Fruit fly (Drosophila melanogaster): ENCODE results near the gene Eip74EF.

The Eip74EF gene

dm6 chr3L:17610896-17611711 lies 8.0 kb downstream of the Eip74EF start (continued):
- peak; percentile 57 for TF ChIP-seq CG30403 (GFP tag; optimal IDR thresholded peaks at IDR 0.05)
- peak in 1 of 3 experiments; percentile 26 for TF ChIP-seq Stat92E (GFP tag; optimal IDR thresholded peaks at IDR 0.05)
- TF ChIP-seq CG10979 (tag; optimal IDR thresholded peaks at IDR 0.05): peak; percentile 88
- TF ChIP-seq ERR (GFP tag; optimal IDR thresholded peaks at IDR 0.05): no peak
- no peak for TF ChIP-seq CG11085 (GFP tag; IDR thresholded peaks at IDR 0.05)
- no peak for TF ChIP-seq gro (GFP tag; optimal IDR thresholded peaks at IDR 0.05)
- TF ChIP-seq CG12104 (GFP tag; optimal IDR thresholded peaks at IDR 0.05): peak; percentile 47
- TF ChIP-seq CG3726 (GFP tag; IDR thresholded peaks at IDR 0.05): no peak
- no peak for TF ChIP-seq Doc2 (GFP tag; IDR thresholded peaks at IDR 0.05)
- TF ChIP-seq CG6272 (GFP tag; IDR thresholded peaks at IDR 0.05): no peak
- TF ChIP-seq CG12942 (GFP tag; optimal IDR thresholded peaks at IDR 0.05): peak; percentile 26
- TF ChIP-seq luna (GFP tag; optimal IDR thresholded peaks at IDR 0.05): no peak
- TF ChIP-seq otp (GFP tag; IDR thresholded peaks at IDR 0.05): no peak
- TF ChIP-seq phol (tag; optimal IDR thresholded peaks at IDR 0.05): peak; percentile 88
- TF ChIP-seq jumu (GFP tag; optimal IDR thresholded peaks at IDR 0.05): no peak
- no peak for TF ChIP-seq CG12769 (tag; optimal IDR thresholded peaks at IDR 0.05)
- 0 out of 2 replicates have a peak, but pooled peaks have one; percentile 24 for TF ChIP-seq CG32767 (GFP tag; IDR thresholded peaks at IDR 0.05)
- TF ChIP-seq Nf-YB (GFP tag; optimal IDR thresholded peaks at IDR 0.05): peak; percentile 43
- TF ChIP-seq Hand (GFP tag; optimal IDR thresholded peaks at IDR 0.05): no peak
- no peak for TF ChIP-seq Aef1 (GFP tag; IDR thresholded peaks at IDR 0.05)
- TF ChIP-seq Bdp1 (GFP tag; optimal IDR thresholded peaks at IDR 0.05): no peak
- TF ChIP-seq Lpt (GFP tag; optimal IDR thresholded peaks at IDR 0.05): no peak
- TF ChIP-seq CG17912 (GFP tag; optimal IDR thresholded peaks at IDR 0.05): no peak
- 0 out of 2 replicates have a peak, but pooled peaks have one; percentile 33 for TF ChIP-seq ssp (GFP tag; IDR thresholded peaks at IDR 0.05)
- TF ChIP-seq chif (GFP tag; optimal IDR thresholded peaks at IDR 0.05): peak in 1 of 2 experiments; percentile 22
- TF ChIP-seq vnd (GFP tag; IDR thresholded peaks at IDR 0.05; ENCODE audit: partially characterized antibody): no peak
- peak; percentile 44 for TF ChIP-seq CG3407 (GFP tag; optimal IDR thresholded peaks at IDR 0.05)
- TF ChIP-seq Oli (tag; optimal IDR thresholded peaks at IDR 0.05): peak; percentile 83
- TF ChIP-seq schlank (tag; optimal IDR thresholded peaks at IDR 0.05): no peak
- no peak for TF ChIP-seq Side (GFP tag; optimal IDR thresholded peaks at IDR 0.05)
- peak; percentile 46; the same call in 1 of the 2 replicates for TF ChIP-seq sisA (GFP tag; IDR thresholded peaks at IDR 0.05)
- peak; percentile 92 for TF ChIP-seq CG31441 (GFP tag; IDR thresholded peaks at IDR 0.05)
- TF ChIP-seq CG10431 (GFP tag; optimal IDR thresholded peaks at IDR 0.05): peak; percentile 64
- no peak for TF ChIP-seq CG15514 (GFP tag; optimal IDR thresholded peaks at IDR 0.05)
- TF ChIP-seq eve (GFP tag; optimal IDR thresholded peaks at IDR 0.05): peak in 1 of 2 experiments; percentile 87
- peak; percentile 85 for TF ChIP-seq dmrt99B (tag; optimal IDR thresholded peaks at IDR 0.05)
- no peak for TF ChIP-seq nerfin-2 (GFP tag; IDR thresholded peaks at IDR 0.05; ENCODE audit: partially characterized antibody)
- TF ChIP-seq CG11504 (tag; optimal IDR thresholded peaks at IDR 0.05): peak; percentile 84
- TF ChIP-seq CG7786 (GFP tag; optimal IDR thresholded peaks at IDR 0.05): no peak
- peak; percentile 61 for TF ChIP-seq CG12659 (GFP tag; optimal IDR thresholded peaks at IDR 0.05)
- no peak for TF ChIP-seq cg (GFP tag; optimal IDR thresholded peaks at IDR 0.05)
- no peak for TF ChIP-seq vfl (GFP tag; optimal IDR thresholded peaks at IDR 0.05)
- TF ChIP-seq CG18764 (GFP tag; optimal IDR thresholded peaks at IDR 0.05): peak; percentile 27
- no peak for TF ChIP-seq bigmax (GFP tag; optimal IDR thresholded peaks at IDR 0.05)
- TF ChIP-seq CG11247 (GFP tag; IDR thresholded peaks at IDR 0.05): no peak
- TF ChIP-seq CG3995 (GFP tag; optimal IDR thresholded peaks at IDR 0.05): no peak
- TF ChIP-seq aop (GFP tag; IDR thresholded peaks at IDR 0.05): no peak
- TF ChIP-seq CG8478 (optimal IDR thresholded peaks at IDR 0.05): no peak
- TF ChIP-seq Bgb (GFP tag; IDR thresholded peaks at IDR 0.05; ENCODE audit: partially characterized antibody): 0 out of 2 replicates have a peak, but pooled peaks have one; percentile 15
